Worm (Caenorhabditis elegans): ENCODE measurements around the gene noah-2.
A peak's percentile ranks its signal among the peaks of the same experiment; 100 is the strongest.

Gene noah-2

ce11 chrIV:14083505-14083904 is 7.5 kb upstream of the noah-2 start, which contains the start of gene F52B11.2:
Gene F52B11.2, plus strand, starts transcription at chrIV:14083568.
- no peak for TF ChIP-seq ztf-16 (tag; optimal IDR thresholded peaks at IDR 0.05)
- no peak for TF ChIP-seq pat-9 (tag; optimal IDR thresholded peaks at IDR 0.05)
- no peak for TF ChIP-seq hlh-13 (GFP tag; optimal IDR thresholded peaks at IDR 0.05)
- TF ChIP-seq dve-1 (tag; optimal IDR thresholded peaks at IDR 0.05): no peak
- TF ChIP-seq pax-1 (tag; optimal IDR thresholded peaks at IDR 0.05): no peak
- no peak for TF ChIP-seq fkh-10 (GFP tag; optimal IDR thresholded peaks at IDR 0.05)
- no peak for TF ChIP-seq syd-9 (tag; optimal IDR thresholded peaks at IDR 0.05)
- TF ChIP-seq rnt-1 (tag; optimal IDR thresholded peaks at IDR 0.05): no peak
- no peak for TF ChIP-seq ceh-48 (tag; optimal IDR thresholded peaks at IDR 0.05)
- no peak for TF ChIP-seq ceh-31 (tag; optimal IDR thresholded peaks at IDR 0.05)
- TF ChIP-seq ceh-45 (GFP tag; IDR thresholded peaks at IDR 0.05): no peak
- TF ChIP-seq sdc-2 (tag; optimal IDR thresholded peaks at IDR 0.05): no peak
- no peak for TF ChIP-seq pag-3 (tag; optimal IDR thresholded peaks at IDR 0.05; ENCODE audit: borderline replicate concordance)
- no peak for TF ChIP-seq hlh-8 (tag; optimal IDR thresholded peaks at IDR 0.05)
- no peak for TF ChIP-seq nfya-1 (tag; optimal IDR thresholded peaks at IDR 0.05)

- no peak for TF ChIP-seq Y22D7AL.16 (tag; optimal IDR thresholded peaks at IDR 0.05)
- no peak for TF ChIP-seq elt-4 (tag; optimal IDR thresholded peaks at IDR 0.05)
- no peak for TF ChIP-seq ceh-6 (GFP tag; optimal IDR thresholded peaks at IDR 0.05)
- TF ChIP-seq ceh-24 (tag; optimal IDR thresholded peaks at IDR 0.05): no peak
- no peak for TF ChIP-seq F13H6.1 (tag; optimal IDR thresholded peaks at IDR 0.05)
- no peak for TF ChIP-seq ceh-31 (tag; optimal IDR thresholded peaks at IDR 0.05)
- no peak for TF ChIP-seq hlh-15 (tag; optimal IDR thresholded peaks at IDR 0.05)
- TF ChIP-seq tbx-7 (tag; optimal IDR thresholded peaks at IDR 0.05): no peak
- no peak for TF ChIP-seq ceh-45 (GFP tag; IDR thresholded peaks at IDR 0.05)
- no peak for TF ChIP-seq tbx-2 (tag; optimal IDR thresholded peaks at IDR 0.05)
- TF ChIP-seq pha-4 (tag; optimal IDR thresholded peaks at IDR 0.05): no peak
- TF ChIP-seq ceh-2 (tag; optimal IDR thresholded peaks at IDR 0.05): no peak
- no peak for TF ChIP-seq K02D7.2 (tag; optimal IDR thresholded peaks at IDR 0.05)
- TF ChIP-seq nhr-11 (tag; optimal IDR thresholded peaks at IDR 0.05): no peak
Measured at ce11 chrIV:14086395-14086794, 4.7 kb upstream of the noah-2 start.

ce11 chrIV:14089749-14090148 is 1.3 kb upstream of the noah-2 start:
- TF ChIP-seq nhr-232 (tag; optimal IDR thresholded peaks at IDR 0.05) (no peak), ttx-3 (tag; optimal IDR thresholded peaks at IDR 0.05) (no peak), K09A11.1 (tag; optimal IDR thresholded peaks at IDR 0.05; ENCODE audit: insufficient read depth) (no peak)

ce11 chrIV:14098540-14099098 is 7.6 kb downstream of the noah-2 start:
- peak; percentile 21 for TF ChIP-seq mec-3 (tag; optimal IDR thresholded peaks at IDR 0.05; ENCODE audit: borderline replicate concordance)
- TF ChIP-seq tbx-7 (tag; optimal IDR thresholded peaks at IDR 0.05): no peak

- TF ChIP-seq pat-9 (tag; optimal IDR thresholded peaks at IDR 0.05): no peak
Measured at ce11 chrIV:14099256-14099655, 8.2 kb downstream of the noah-2 start, which contains the start of gene col-133. Gene col-133, minus strand, starts transcription at chrIV:14099356.

ce11 chrIV:14103054-14103453 is 12.0 kb downstream of the noah-2 start, which contains the start of gene F52B11.5:
Gene F52B11.5, minus strand, starts transcription at chrIV:14103231.
- TF ChIP-seq pag-3 (tag; optimal IDR thresholded peaks at IDR 0.05; ENCODE audit: borderline replicate concordance) (no peak), ahr-1 (tag; optimal IDR thresholded peaks at IDR 0.05) (no peak), hlh-8 (tag; optimal IDR thresholded peaks at IDR 0.05) (no peak), K02D7.2 (tag; optimal IDR thresholded peaks at IDR 0.05) (no peak), ceh-30 (tag; optimal IDR thresholded peaks at IDR 0.05) (no peak), rnt-1 (tag; optimal IDR thresholded peaks at IDR 0.05) (no peak), madf-2 (tag; optimal IDR thresholded peaks at IDR 0.05) (no peak), ceh-22 (tag; optimal IDR thresholded peaks at IDR 0.05) (no peak), ceh-6 (GFP tag; optimal IDR thresholded peaks at IDR 0.05) (no peak)
